Fruit fly (Drosophila melanogaster): ENCODE results near the gene CG34303.

Gene CG34303

DNA sequence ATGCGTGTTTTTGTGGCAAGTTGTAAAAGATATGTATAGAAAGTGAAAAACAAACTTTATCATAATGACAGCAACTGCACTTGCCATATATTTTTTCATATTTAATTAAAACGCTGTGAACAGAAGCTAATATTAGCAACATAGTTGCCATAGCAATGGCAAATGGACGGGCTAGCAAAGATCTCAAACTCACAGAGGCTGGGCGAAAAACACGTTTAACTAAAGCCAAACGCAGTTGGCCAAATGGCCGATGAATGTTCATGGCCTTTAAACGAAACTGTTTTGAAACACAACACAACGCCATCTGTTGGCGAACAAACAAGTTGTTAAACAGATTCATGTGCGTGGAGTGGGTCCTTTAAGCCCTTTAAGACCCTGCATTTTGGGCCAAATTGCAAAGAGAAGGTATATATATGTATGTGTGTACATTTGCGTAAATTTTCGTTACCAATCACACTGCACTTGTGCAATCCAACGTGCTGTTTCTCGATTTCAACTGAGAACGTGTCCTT lies 3.2 kb downstream of the CG34303 start:
- TF ChIP-seq pan (optimal IDR thresholded peaks at IDR 0.05) = no peak
- no peak for TF ChIP-seq Sp1 (GFP tag; optimal IDR thresholded peaks at IDR 0.05)
- TF ChIP-seq Rel (GFP tag; optimal IDR thresholded peaks at IDR 0.05) = no peak
- no peak for TF ChIP-seq Rel (tag; optimal IDR thresholded peaks at IDR 0.05)
- TF ChIP-seq Hr83 (GFP tag; optimal IDR thresholded peaks at IDR 0.05; ENCODE audit: poor library complexity, severe bottlenecking) = no peak
- TF ChIP-seq sv (GFP tag; optimal IDR thresholded peaks at IDR 0.05) = no peak
- TF ChIP-seq h (GFP tag; optimal IDR thresholded peaks at IDR 0.05) = no peak
- no peak for TF ChIP-seq woc (GFP tag; optimal IDR thresholded peaks at IDR 0.05)
- no peak for TF ChIP-seq psq (GFP tag; optimal IDR thresholded peaks at IDR 0.05)
- TF ChIP-seq OdsH (GFP tag; optimal IDR thresholded peaks at IDR 0.05) = no peak
- TF ChIP-seq Jra (GFP tag; optimal IDR thresholded peaks at IDR 0.05) = no peak
- TF ChIP-seq sage (GFP tag; optimal IDR thresholded peaks at IDR 0.05) = no peak

DNA sequence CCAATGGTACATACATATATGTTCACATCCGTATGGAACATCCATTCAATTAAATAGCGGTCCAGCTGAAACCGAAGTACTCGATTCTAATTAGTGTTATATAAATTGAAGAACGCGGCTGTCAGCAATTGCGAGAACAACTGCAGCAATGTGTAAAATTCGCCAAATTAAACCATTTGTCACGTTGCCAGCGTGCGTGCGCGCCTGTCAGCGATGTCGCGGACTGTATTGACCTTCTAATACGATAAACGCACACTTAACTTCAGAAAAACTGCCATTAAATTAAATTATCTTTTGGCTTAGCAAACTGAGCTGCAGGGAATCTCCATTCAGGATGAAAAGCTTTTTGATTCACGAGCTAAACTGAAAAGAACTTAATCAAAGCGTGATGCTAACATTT lies 4.5 kb downstream of the CG34303 start:
- TF ChIP-seq rgr (GFP tag; optimal IDR thresholded peaks at IDR 0.05) (no peak), Jra (GFP tag; optimal IDR thresholded peaks at IDR 0.05) (no peak), woc (GFP tag; optimal IDR thresholded peaks at IDR 0.05) (no peak), Dif (GFP tag; optimal IDR thresholded peaks at IDR 0.05; ENCODE audit: partially characterized antibody) (no peak), jim (GFP tag; optimal IDR thresholded peaks at IDR 0.05) (no peak), Dfd (GFP tag; optimal IDR thresholded peaks at IDR 0.05) (no peak), psq (GFP tag; optimal IDR thresholded peaks at IDR 0.05) (no peak)

DNA sequence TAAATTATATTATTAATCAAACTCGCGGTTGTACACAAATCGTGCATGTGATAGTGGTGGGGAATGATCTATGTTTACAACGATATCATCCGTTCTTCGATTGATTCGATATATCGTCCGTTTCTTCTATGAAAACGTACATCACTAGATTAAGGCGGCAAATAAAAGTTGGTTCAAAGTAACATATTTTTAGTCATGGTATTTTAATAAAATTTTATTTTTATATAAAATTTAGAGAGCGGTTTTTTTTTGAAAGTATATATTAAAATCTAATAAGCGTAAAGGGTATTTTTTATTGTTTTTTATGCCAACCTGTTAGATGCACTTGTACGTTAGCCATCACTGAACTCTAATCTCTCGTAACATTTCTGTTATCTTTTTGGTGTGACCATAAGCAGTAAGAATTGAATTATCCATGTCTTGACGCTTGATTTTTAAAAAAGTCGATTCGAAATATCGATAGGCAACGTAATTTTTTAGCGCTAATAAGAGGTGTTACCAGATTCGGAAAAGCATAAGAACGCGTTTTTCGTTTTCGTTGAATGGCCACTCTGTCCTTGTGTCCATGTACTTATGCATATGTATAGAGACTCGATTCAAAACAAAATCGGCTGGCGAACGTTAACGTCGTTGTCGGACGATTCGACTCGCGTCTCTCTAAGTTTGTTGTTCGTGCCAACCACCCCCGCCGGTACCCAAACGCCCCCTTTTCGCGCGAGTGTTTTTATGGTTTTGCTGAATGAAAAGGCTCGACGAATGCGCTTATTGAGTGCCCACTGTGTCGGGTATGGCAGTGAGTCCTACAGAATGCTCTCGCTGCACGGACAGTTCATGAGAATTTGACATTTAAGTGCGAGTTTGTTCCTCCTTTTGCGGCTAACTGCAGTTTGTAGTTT lies 7.3 kb downstream of the CG34303 start, which contains the start of the genes TAF1B and Invadolysin:
Gene TAF1B (minus strand): TSS at position 82 of the 896 bp plus-strand sequence.
Gene Invadolysin (plus strand): TSS at position 566 of the 896 bp plus-strand sequence.
- TF ChIP-seq sage (GFP tag; optimal IDR thresholded peaks at IDR 0.05) (peak; percentile 48), lola (GFP tag; optimal IDR thresholded peaks at IDR 0.05) (no peak), CG32264 (GFP tag; optimal IDR thresholded peaks at IDR 0.05) (no peak), woc (GFP tag; optimal IDR thresholded peaks at IDR 0.05) (peak; percentile 23), HLH106 (tag; optimal IDR thresholded peaks at IDR 0.05) (peak; percentile 49), Hr78 (GFP tag; optimal IDR thresholded peaks at IDR 0.05) (no peak), brk (GFP tag; optimal IDR thresholded peaks at IDR 0.05) (peak; percentile 90), rgr (GFP tag; optimal IDR thresholded peaks at IDR 0.05) (peak; percentile 41), CrebA (GFP tag; optimal IDR thresholded peaks at IDR 0.05; ENCODE audit: borderline replicate concordance) (no peak), Mio (GFP tag; optimal IDR thresholded peaks at IDR 0.05) (no peak), psq (GFP tag; optimal IDR thresholded peaks at IDR 0.05) (no peak), GATAd (GFP tag; optimal IDR thresholded peaks at IDR 0.05) (peak; percentile 23), Dfd (GFP tag; optimal IDR thresholded peaks at IDR 0.05) (no peak), usp (GFP tag; optimal IDR thresholded peaks at IDR 0.05) (no peak), sv (GFP tag; optimal IDR thresholded peaks at IDR 0.05) (peak; percentile 44), OdsH (GFP tag; optimal IDR thresholded peaks at IDR 0.05) (peak; percentile 56), CG9705 (GFP tag; optimal IDR thresholded peaks at IDR 0.05) (no peak), Vsx2 (GFP tag; optimal IDR thresholded peaks at IDR 0.05; ENCODE audit: partially characterized antibody) (no peak), Myc (optimal IDR thresholded peaks at IDR 0.05) (no peak), jim (GFP tag; optimal IDR thresholded peaks at IDR 0.05) (no peak), Sp1 (GFP tag; optimal IDR thresholded peaks at IDR 0.05) (peak; percentile 23), h (GFP tag; optimal IDR thresholded peaks at IDR 0.05) (peak; percentile 64), tai (GFP tag; optimal IDR thresholded peaks at IDR 0.05) (peak; percentile 79), N (GFP tag; optimal IDR thresholded peaks at IDR 0.05) (no peak), Rel (GFP tag; optimal IDR thresholded peaks at IDR 0.05) (no peak), Rel (tag; optimal IDR thresholded peaks at IDR 0.05) (peak; percentile 31), fru (GFP tag; optimal IDR thresholded peaks at IDR 0.05) (peak; percentile 59), Hnf4 (GFP tag; optimal IDR thresholded peaks at IDR 0.05) (peak; percentile 76), dsf (GFP tag; optimal IDR thresholded peaks at IDR 0.05; ENCODE audit: borderline replicate concordance) (peak; percentile 59), br (GFP tag; optimal IDR thresholded peaks at IDR 0.05) (peak; percentile 40), dmrt93B (GFP tag; optimal IDR thresholded peaks at IDR 0.05) (peak; percentile 16), Dif (GFP tag; optimal IDR thresholded peaks at IDR 0.05; ENCODE audit: partially characterized antibody) (peak; percentile 12), Hr83 (GFP tag; optimal IDR thresholded peaks at IDR 0.05; ENCODE audit: poor library complexity, severe bottlenecking) (peak; percentile 92), foxo (GFP tag; optimal IDR thresholded peaks at IDR 0.05) (peak in 1 of 2 experiments; percentile 67), ey (GFP tag; optimal IDR thresholded peaks at IDR 0.05) (peak; percentile 18), dl (GFP tag; optimal IDR thresholded peaks at IDR 0.05; ENCODE audit: insufficient read depth in 1 of 2, partially characterized antibody in 2 of 2) (no peak), pan (optimal IDR thresholded peaks at IDR 0.05) (no peak), Jra (GFP tag; optimal IDR thresholded peaks at IDR 0.05) (peak; percentile 71), Abd-B (GFP tag; optimal IDR thresholded peaks at IDR 0.05) (no peak)
